Fruit fly (Drosophila melanogaster): ENCODE data around the gene CG2310.

CG2310 gene

dm6 chr3R:29526565-29526964 lies 33.2 kb upstream of the CG2310 start:
- TF ChIP-seq Vsx2 (GFP tag; optimal IDR thresholded peaks at IDR 0.05; ENCODE audit: partially characterized antibody) (peak; percentile 89), Dif (GFP tag; optimal IDR thresholded peaks at IDR 0.05; ENCODE audit: partially characterized antibody) (peak; percentile 77), N (GFP tag; optimal IDR thresholded peaks at IDR 0.05) (no peak), Sp1 (GFP tag; optimal IDR thresholded peaks at IDR 0.05) (no peak), CrebA (GFP tag; optimal IDR thresholded peaks at IDR 0.05; ENCODE audit: borderline replicate concordance) (no peak), CG9705 (GFP tag; optimal IDR thresholded peaks at IDR 0.05) (no peak), pan (optimal IDR thresholded peaks at IDR 0.05) (no peak), dl (GFP tag; optimal IDR thresholded peaks at IDR 0.05; ENCODE audit: insufficient read depth in 1 of 2, partially characterized antibody in 2 of 2) (peak in 1 of 2 experiments; percentile 9)

dm6 chr3R:29523978-29524775 lies 30.9 kb upstream of the CG2310 start:
- TF ChIP-seq N (GFP tag; optimal IDR thresholded peaks at IDR 0.05) = no peak

- TF ChIP-seq foxo (GFP tag; optimal IDR thresholded peaks at IDR 0.05) (peak in 1 of 2 experiments; percentile 64), Vsx2 (GFP tag; optimal IDR thresholded peaks at IDR 0.05; ENCODE audit: partially characterized antibody) (no peak), sv (GFP tag; optimal IDR thresholded peaks at IDR 0.05) (no peak), dsf (GFP tag; optimal IDR thresholded peaks at IDR 0.05; ENCODE audit: borderline replicate concordance) (no peak), br (GFP tag; optimal IDR thresholded peaks at IDR 0.05) (peak; percentile 10), Dif (GFP tag; optimal IDR thresholded peaks at IDR 0.05; ENCODE audit: partially characterized antibody) (no peak), GATAd (GFP tag; optimal IDR thresholded peaks at IDR 0.05) (no peak), sage (GFP tag; optimal IDR thresholded peaks at IDR 0.05) (no peak), Mio (GFP tag; optimal IDR thresholded peaks at IDR 0.05) (no peak), tai (GFP tag; optimal IDR thresholded peaks at IDR 0.05) (no peak), CG32264 (GFP tag; optimal IDR thresholded peaks at IDR 0.05) (no peak), pan (optimal IDR thresholded peaks at IDR 0.05) (no peak), fru (GFP tag; optimal IDR thresholded peaks at IDR 0.05) (peak; percentile 28), HLH106 (tag; optimal IDR thresholded peaks at IDR 0.05) (peak; percentile 54), lola (GFP tag; optimal IDR thresholded peaks at IDR 0.05) (no peak), Sp1 (GFP tag; optimal IDR thresholded peaks at IDR 0.05) (peak; percentile 44), ey (GFP tag; optimal IDR thresholded peaks at IDR 0.05) (peak; percentile 5), CrebA (GFP tag; optimal IDR thresholded peaks at IDR 0.05; ENCODE audit: borderline replicate concordance) (no peak), dmrt93B (GFP tag; optimal IDR thresholded peaks at IDR 0.05) (peak; percentile 10), OdsH (GFP tag; optimal IDR thresholded peaks at IDR 0.05) (no peak), woc (GFP tag; optimal IDR thresholded peaks at IDR 0.05) (no peak), brk (GFP tag; optimal IDR thresholded peaks at IDR 0.05) (peak; percentile 9), usp (GFP tag; optimal IDR thresholded peaks at IDR 0.05) (no peak), rgr (GFP tag; optimal IDR thresholded peaks at IDR 0.05) (peak; percentile 7), Hr83 (GFP tag; optimal IDR thresholded peaks at IDR 0.05; ENCODE audit: poor library complexity, severe bottlenecking) (no peak), Dfd (GFP tag; optimal IDR thresholded peaks at IDR 0.05) (no peak), dl (GFP tag; optimal IDR thresholded peaks at IDR 0.05; ENCODE audit: insufficient read depth in 1 of 2, partially characterized antibody in 2 of 2) (no peak), N (GFP tag; optimal IDR thresholded peaks at IDR 0.05) (no peak), Jra (GFP tag; optimal IDR thresholded peaks at IDR 0.05) (no peak), Myc (optimal IDR thresholded peaks at IDR 0.05) (no peak), Abd-B (GFP tag; optimal IDR thresholded peaks at IDR 0.05) (no peak), Hr78 (GFP tag; optimal IDR thresholded peaks at IDR 0.05) (no peak), h (GFP tag; optimal IDR thresholded peaks at IDR 0.05) (peak; percentile 57), Rel (GFP tag; optimal IDR thresholded peaks at IDR 0.05) (no peak), Rel (tag; optimal IDR thresholded peaks at IDR 0.05) (no peak), Hnf4 (GFP tag; optimal IDR thresholded peaks at IDR 0.05) (no peak), jim (GFP tag; optimal IDR thresholded peaks at IDR 0.05) (no peak), CG9705 (GFP tag; optimal IDR thresholded peaks at IDR 0.05) (no peak), psq (GFP tag; optimal IDR thresholded peaks at IDR 0.05) (peak; percentile 0)
Observed at dm6 chr3R:29522164-29522563, 28.8 kb upstream of the CG2310 start.

Data from whole organism, wandering third instar larva.